Worm (Caenorhabditis elegans) whole organism, L4/young adult: Measurements from ENCODE around the gene F59G1.8.
A peak's percentile ranks its signal among the peaks of the same experiment; 100 is the strongest.
"Not testable (repeated sequence)": the region's sequence is repeated elsewhere in the genome, so short reads cannot be mapped to it uniquely, and the experiment has no call there.

Experiments
- W03F9.2 ChIP-seq: fragments of 150-350 bp; optimal IDR thresholded peaks from 2 replicates; lab custom pipeline; 2014; ENCODE audit warnings: missing biosample characterization, missing genetic modification characterization
- dao-5 ChIP-seq: sonication (generic microtip); optimal IDR thresholded peaks from 2 replicates; lab custom pipeline; 2016; ENCODE audit warnings: missing genotype, missing genetic modification characterization, moderate library complexity, missing compliant biosample characterization
- him-1 ChIP-seq: sonication (generic microtip); optimal IDR thresholded peaks from 2 replicates; lab custom pipeline; 2016; ENCODE audit warnings: missing genotype, missing genetic modification reagents, missing genetic modification characterization, missing compliant biosample characterization

Gene F59G1.8

DNA sequence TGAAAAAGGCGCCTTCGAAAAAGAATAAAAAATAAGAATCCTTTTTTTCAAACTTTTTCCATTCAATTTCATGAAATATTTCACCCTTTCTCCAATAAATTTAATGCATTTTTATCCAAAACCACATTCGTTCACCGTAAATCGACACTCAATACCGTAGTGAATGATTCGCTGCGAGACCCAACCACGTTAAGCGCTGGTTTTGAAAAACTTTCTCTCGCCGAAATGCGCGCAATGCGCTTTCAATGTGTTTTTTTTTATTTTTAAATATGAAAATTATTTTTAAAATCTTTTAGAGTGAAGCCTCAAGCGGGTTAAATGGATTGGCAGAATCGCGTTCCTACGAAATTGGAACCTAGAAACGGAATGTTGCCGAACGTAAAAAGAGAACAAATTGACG lies at the start of gene F59G1.8:
Gene F59G1.8 (plus strand): TSS at position 293 of the 400 bp plus-strand sequence.
- no peak for TF ChIP-seq W03F9.2 (tag; lab: Kevin White, UChicago)
- no peak for TF ChIP-seq dao-5 (tag; lab: Kevin White, UChicago)
- no peak for TF ChIP-seq him-1 (tag; lab: Kevin White, UChicago)

DNA sequence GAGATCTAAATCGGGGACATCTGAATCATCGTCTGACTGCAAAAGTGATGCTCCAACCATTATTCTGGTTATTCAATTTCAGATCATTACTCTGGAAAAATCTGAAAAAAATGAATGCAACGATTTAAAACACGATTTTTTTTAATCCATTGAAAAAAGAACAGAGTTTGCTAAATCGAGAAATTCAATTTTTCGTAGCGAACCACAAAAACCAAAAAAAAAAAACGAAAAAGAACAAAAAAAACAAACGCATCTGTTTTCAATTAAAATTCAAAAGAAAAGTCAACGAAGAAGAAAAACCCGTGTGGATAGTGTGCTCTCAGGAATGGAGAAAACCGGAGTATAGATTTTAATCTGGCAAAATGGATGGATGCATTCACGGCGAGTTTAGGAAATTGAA lies 48.0 kb upstream of the F59G1.8 start, which contains the start of gene F55C12.4:
Gene F55C12.4 (minus strand): TSS at position 101 of the 400 bp plus-strand sequence.
- TF ChIP-seq him-1 (tag; lab: Kevin White, UChicago) (no peak), dao-5 (tag; lab: Kevin White, UChicago) (no peak), W03F9.2 (tag; lab: Kevin White, UChicago) (no peak)

DNA sequence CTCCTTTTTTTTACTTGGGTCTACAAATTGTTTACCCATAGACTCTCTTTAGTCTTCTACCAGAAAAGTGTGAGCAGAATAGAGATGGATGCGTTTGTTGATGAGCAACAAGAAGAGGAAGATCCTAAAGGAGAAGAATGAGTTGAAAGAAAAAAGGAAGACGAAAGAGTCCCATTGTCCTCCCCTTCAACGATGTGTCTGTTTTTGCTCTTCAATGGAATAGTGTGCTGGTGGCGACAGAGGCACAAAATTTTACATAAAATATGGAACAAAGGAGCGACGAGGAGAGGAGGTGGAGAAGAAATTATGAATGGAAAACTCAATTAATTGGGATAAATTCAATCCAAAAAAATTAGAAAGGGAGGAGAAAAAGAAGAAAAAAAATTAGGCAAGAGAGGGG lies 45.7 kb upstream of the F59G1.8 start:
- TF ChIP-seq W03F9.2 (tag; lab: Kevin White, UChicago) = no peak
- TF ChIP-seq dao-5 (tag; lab: Kevin White, UChicago) = no peak
- TF ChIP-seq him-1 (tag; lab: Kevin White, UChicago) = no peak

DNA sequence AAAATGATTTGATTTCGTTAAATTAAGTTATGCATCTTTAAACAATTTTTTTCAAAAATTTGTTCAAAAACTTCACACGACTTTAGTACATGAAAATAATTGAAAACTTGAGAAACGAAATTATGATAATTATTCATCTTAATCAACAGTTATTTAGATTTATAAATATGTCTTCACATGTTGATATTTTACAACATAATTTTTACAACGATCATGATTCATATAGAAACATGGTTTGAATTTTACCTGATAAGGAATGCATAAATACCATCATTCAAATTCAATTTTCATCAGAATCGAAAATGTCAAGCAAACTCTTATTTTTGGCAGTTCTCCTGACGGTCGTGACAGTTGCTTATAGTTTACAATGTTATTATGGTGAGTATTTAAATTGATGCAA lies 42.5 kb upstream of the F59G1.8 start, which contains the start of gene tag-234:
Gene tag-234 (plus strand): TSS at position 301 of the 400 bp plus-strand sequence.
- no peak for TF ChIP-seq W03F9.2 (tag; lab: Kevin White, UChicago)
- TF ChIP-seq dao-5 (tag; lab: Kevin White, UChicago) = no peak
- TF ChIP-seq him-1 (tag; lab: Kevin White, UChicago) = no peak

DNA sequence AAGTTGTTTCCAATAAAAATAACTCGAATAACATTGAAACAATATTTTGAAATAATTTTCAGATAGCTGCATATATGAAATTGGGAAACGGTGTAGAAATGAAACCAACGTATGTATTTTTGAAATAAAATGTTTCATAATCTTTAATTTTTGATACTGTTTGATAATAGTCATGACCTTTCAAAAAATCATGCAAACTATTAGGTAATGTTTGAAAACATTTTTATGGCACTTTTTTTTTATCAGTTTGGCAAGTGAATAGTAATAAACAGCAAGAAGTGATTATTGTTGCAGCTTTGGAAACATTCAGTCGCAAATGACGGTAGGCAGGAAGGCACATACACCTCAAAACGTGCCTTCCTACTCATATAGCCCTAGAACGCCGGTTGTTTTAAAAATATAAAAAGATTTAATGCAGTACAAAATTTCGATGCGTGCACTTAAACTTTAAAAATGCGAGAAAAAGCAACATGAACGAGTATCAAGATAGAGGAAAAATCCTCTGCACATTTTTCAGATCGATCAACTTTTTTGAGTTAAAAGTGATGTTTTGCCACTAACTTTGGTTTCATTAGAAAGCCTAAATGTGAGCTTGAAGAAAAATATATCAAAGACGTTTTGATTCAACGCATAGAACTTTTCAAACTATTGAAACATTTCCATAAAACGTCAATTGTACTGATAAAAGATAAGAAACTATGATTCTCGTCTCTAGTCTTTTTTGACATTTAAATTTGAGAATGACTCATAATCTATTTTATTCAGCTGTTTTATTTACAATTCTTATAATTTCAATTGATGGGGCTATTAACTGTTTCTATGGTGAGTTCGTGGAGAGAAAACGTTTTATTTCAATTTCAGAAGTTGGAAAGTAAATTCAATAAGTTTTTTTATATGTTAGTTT lies 40.7 kb upstream of the F59G1.8 start, which contains the start of gene F55C12.19:
Gene F55C12.19 (plus strand): TSS at position 735 of the 904 bp plus-strand sequence.
- no peak for TF ChIP-seq W03F9.2 (tag; lab: Kevin White, UChicago)
- no peak for TF ChIP-seq him-1 (tag; lab: Kevin White, UChicago)
- TF ChIP-seq dao-5 (tag; lab: Kevin White, UChicago) = no peak

DNA sequence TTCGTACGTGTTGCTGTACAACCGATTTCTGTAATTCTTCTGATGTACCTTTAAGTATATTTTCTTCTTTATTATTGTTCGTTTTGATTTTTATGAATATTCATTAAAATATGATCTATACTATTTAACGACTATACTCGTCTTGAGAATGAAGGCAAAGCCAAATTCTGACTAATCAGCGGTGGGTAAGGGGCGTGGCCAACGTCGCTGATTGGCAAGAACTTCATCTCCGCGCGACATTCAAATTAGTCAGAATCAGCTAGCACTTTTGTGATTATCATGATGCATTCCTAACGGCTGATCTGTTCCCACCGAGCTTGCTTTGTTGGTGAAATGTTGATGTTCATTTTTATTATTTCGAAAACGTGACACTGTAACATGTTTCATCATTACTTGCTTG lies 39.4 kb upstream of the F59G1.8 start:
- TF ChIP-seq him-1 (tag; lab: Kevin White, UChicago) (no peak), W03F9.2 (tag; lab: Kevin White, UChicago) (no peak), dao-5 (tag; lab: Kevin White, UChicago) (no peak)

DNA sequence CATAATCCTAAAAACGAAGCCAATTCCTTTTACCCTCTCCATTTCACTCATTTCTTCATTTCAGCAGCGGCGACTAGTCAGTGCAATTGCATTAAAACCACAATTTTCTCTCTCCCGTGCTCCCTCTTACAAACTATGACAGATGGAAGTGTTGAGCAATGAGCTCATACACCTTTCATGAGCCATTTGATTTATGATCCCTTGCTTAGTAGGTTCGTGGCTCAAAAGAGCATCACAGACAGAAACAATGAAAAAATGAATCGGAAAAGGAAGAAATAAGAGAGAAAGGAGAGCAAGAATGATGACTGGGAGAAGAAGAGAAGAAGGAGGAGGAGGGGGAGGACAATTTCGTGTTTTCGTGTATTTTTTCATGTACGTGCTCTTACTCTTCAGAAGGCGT lies 34.9 kb upstream of the F59G1.8 start:
- TF ChIP-seq him-1 (tag; lab: Kevin White, UChicago) (no peak), dao-5 (tag; lab: Kevin White, UChicago) (no peak), W03F9.2 (tag; lab: Kevin White, UChicago) (no peak)

DNA sequence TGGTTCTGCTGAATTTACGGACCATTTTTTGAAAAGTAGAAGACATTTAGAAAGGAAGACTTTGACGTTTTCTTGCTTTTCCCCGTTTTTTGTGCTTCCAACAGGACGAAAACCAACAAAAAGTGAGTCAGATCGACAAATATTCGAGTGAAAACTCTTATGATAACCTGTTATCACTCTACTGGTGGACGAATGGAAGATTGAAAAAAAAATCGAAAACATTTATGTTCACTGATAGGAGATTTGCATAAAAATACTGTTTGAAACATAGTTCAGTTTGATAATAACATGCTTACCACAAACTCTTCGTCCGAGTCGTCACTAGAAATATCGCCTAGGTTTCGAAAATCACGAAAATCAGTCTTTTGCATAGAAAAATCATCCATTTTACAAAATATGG lies 34.0 kb upstream of the F59G1.8 start:
- no peak for TF ChIP-seq dao-5 (tag; lab: Kevin White, UChicago)
- TF ChIP-seq him-1 (tag; lab: Kevin White, UChicago) = no peak
- no peak for TF ChIP-seq W03F9.2 (tag; lab: Kevin White, UChicago)

DNA sequence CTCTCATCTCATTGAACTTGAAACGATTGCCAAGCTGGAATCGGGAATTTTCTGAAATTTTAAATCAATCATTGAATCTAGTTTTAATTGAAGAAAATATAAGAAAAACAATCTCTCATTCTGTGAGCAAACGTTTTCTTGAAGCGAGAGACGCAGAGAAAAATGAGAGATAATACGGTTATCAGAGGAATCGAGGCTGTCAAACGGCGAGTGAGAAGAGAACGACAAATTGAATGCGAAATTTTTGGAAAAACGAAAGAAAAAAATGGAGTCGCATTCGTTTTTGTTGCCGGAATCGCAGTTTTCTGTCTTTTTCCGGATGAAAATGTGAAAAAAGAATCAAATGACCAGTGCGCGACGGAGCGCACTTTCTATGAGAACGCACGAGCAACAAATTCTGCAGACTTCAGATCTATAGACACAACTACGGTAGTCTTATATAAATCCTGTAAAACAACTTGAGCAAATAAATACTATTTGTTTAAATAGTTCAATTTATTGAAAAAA lies 32.7 kb upstream of the F59G1.8 start, which contains the start of gene tex-2:
Gene tex-2 (minus strand): TSS at position 51 of the 507 bp plus-strand sequence.
- TF ChIP-seq W03F9.2 (tag; lab: Kevin White, UChicago) (peak; percentile 23), dao-5 (tag; lab: Kevin White, UChicago) (no peak)

DNA sequence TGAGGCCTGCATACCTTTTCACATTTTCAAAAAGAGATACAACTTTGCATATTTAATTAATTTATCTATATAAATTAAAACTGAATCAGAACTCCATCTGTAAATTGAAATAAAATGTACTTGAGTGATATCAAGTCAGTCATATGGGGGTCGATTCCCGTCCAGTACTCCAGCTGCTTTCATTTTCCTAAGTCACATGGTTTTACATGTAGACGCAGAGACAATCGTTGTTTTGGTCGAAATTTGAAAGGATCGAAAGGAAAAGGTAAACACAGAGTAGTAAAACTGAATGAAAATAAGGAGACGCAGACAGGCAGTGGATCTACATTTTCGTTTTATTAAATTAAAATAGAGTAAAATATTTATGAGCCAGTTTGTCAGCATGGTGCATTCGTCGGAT lies 32.2 kb upstream of the F59G1.8 start:
- no peak for TF ChIP-seq W03F9.2 (tag; lab: Kevin White, UChicago)
- TF ChIP-seq dao-5 (tag; lab: Kevin White, UChicago) = no peak
- no peak for TF ChIP-seq him-1 (tag; lab: Kevin White, UChicago)

DNA sequence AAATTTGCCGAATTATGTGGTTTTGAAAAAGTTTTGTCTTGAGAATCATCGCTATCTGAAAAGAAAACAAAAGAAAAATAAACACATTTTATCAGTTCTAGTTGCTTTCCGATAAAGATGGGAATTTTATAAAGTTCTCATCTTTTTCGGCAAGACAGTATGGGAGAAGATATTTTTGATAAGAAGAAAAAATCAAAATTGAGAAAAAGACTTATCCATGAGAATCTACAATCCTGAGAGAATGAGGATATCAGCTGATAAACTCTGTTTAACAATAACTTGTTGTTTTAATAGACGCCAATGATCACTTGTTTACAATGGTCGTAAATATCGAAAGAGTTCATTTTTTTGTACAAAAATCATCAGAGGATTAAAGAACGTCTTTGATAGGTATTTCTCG lies 30.3 kb upstream of the F59G1.8 start, which contains the start of gene F55C12.6:
Gene F55C12.6 (minus strand): TSS at position 101 of the 400 bp plus-strand sequence.
- TF ChIP-seq W03F9.2 (tag; lab: Kevin White, UChicago) = no peak
- TF ChIP-seq him-1 (tag; lab: Kevin White, UChicago) = no peak
- no peak for TF ChIP-seq dao-5 (tag; lab: Kevin White, UChicago)

DNA sequence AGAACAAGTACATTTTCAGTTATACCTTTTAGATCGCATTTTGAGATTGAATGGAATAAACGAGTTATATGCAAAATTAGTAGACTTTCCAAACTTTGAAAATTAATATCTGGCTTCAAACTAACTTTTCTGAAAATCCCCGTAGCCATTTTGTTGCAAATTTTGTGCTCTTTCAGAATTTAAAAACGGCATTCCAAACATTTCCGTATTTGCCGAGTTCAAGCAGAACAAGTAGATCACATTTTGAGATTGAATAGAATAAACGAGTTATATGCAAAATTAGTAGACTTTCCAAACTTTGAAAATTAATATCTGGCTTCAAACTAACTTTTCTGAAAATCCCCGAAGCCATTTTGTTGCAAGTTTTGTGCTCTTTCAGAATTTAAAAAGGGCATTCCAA lies 29.9 kb upstream of the F59G1.8 start, which contains the start of gene F55C12.2:
Gene F55C12.2 (plus strand): TSS at position 301 of the 400 bp plus-strand sequence.
- TF ChIP-seq him-1, W03F9.2, dao-5 (tag; lab: Kevin White, UChicago): not testable (repeated sequence)

DNA sequence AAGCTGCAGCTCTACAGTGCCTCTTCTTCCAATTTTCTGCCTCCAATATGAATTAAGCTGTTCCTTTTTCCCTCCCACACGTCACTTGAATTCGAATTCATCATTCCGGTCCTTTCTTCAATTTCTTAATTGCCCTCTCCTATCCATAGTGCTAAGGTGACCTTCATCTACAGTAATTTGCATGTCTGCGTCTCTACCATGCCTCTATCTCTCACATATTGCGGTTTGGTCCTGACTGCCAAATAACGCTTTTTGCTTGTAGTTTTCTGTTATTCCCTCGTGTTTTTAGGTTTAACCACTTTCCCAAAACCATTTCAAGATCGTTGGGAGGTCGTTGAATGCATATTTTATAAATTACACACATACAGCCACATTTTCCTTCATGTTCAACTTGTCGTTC lies 25.7 kb upstream of the F59G1.8 start:
- TF ChIP-seq dao-5 (tag; lab: Kevin White, UChicago) (no peak), him-1 (tag; lab: Kevin White, UChicago) (no peak), W03F9.2 (tag; lab: Kevin White, UChicago) (no peak)
